Worm (Caenorhabditis elegans) whole organism, L3 larva: ENCODE results near the gene srlf-16.

Experiments used
- R02D3.7 ChIP-seq: fragments of 150-350 bp; optimal IDR thresholded peaks from 2 replicates; lab custom pipeline; 2014; ENCODE audit warnings: missing biosample characterization, missing genetic modification characterization
- ama-1 ChIP-seq: fragments of 150-350 bp; optimal IDR thresholded peaks from 2 replicates; lab custom pipeline; 2018
- ceh-16 ChIP-seq: sonication (generic microtip); optimal IDR thresholded peaks from 2 replicates; lab custom pipeline; 2017; ENCODE audit warnings: missing biosample characterization, missing genetic modification characterization
- ceh-82 ChIP-seq: fragments of 150-350 bp; optimal IDR thresholded peaks from 2 replicates; lab custom pipeline; 2014; ENCODE audit warnings: missing biosample characterization, missing genetic modification characterization
- ceh-9 ChIP-seq: sonication (generic microtip); optimal IDR thresholded peaks from 2 replicates; lab custom pipeline; 2018; ENCODE audit warnings: missing biosample characterization, missing genetic modification characterization
- egl-27 ChIP-seq: sonication (generic microtip); optimal IDR thresholded peaks from 4 replicates; lab custom pipeline; 2017; ENCODE audit warnings: missing biosample characterization, missing genetic modification reagents, missing genetic modification characterization
- egl-5 ChIP-seq: fragments of 150-350 bp; optimal IDR thresholded peaks from 2 replicates; lab custom pipeline; 2017; ENCODE audit warnings: missing biosample characterization, missing genetic modification reagents, missing genetic modification characterization, inconsistent platforms
- elt-1 ChIP-seq: fragments of 150-350 bp; optimal IDR thresholded peaks from 2 replicates; lab custom pipeline; 2014; ENCODE audit warnings: missing biosample characterization, missing genetic modification characterization
- elt-2 ChIP-seq: sonication (generic microtip); optimal IDR thresholded peaks from 2 replicates; lab custom pipeline; 2016; ENCODE audit warnings: missing genetic modification reagents, mild to moderate bottlenecking, missing genetic modification characterization, missing compliant biosample characterization
- elt-3 ChIP-seq, 3 experiments: fragments of 150-350 bp in 1 of 3; sonication (generic microtip) in 2 of 3; optimal IDR thresholded peaks; 2 replicates in 2 of 3; 4 replicates in 1 of 3; lab custom pipeline; 2014 to 2017; ENCODE audit warnings: missing biosample characterization in 3 of 3, missing genetic modification characterization in 3 of 3
- fkh-10 ChIP-seq: sonication (generic microtip); optimal IDR thresholded peaks from 2 replicates; lab custom pipeline; 2017; ENCODE audit warnings: missing biosample characterization, missing genetic modification reagents, missing genetic modification characterization
- fkh-2 ChIP-seq: fragments of 150-350 bp; optimal IDR thresholded peaks from 2 replicates; lab custom pipeline; 2014; ENCODE audit warnings: missing biosample characterization, missing genetic modification reagents, missing genetic modification characterization
- fos-1 ChIP-seq: fragments of 150-350 bp; optimal IDR thresholded peaks from 2 replicates; lab custom pipeline; 2014; ENCODE audit warnings: missing biosample characterization, missing genetic modification characterization
- jun-1 ChIP-seq: fragments of 150-350 bp; optimal IDR thresholded peaks from 2 replicates; lab custom pipeline; 2014; ENCODE audit warnings: missing biosample characterization, missing genetic modification reagents, missing genetic modification characterization
- lin-15B ChIP-seq: fragments of 150-350 bp; optimal IDR thresholded peaks from 2 replicates; lab custom pipeline; 2014; ENCODE audit warnings: missing biosample characterization, missing genetic modification characterization
- lin-39 ChIP-seq: fragments of 150-350 bp; optimal IDR thresholded peaks from 2 replicates; lab custom pipeline; 2018; ENCODE audit warnings: missing biosample characterization, missing genetic modification reagents, missing genetic modification characterization
- lsy-12 ChIP-seq: sonication (generic microtip); optimal IDR thresholded peaks from 2 replicates; lab custom pipeline; 2016; ENCODE audit warnings: mild to moderate bottlenecking, missing genetic modification characterization, missing compliant biosample characterization
- mdl-1 ChIP-seq: fragments of 150-350 bp; optimal IDR thresholded peaks from 2 replicates; lab custom pipeline; 2014; ENCODE audit warnings: missing biosample characterization, missing genetic modification characterization
- mml-1 ChIP-seq: fragments of 150-350 bp; sonication (generic microtip); optimal IDR thresholded peaks from 3 replicates; lab custom pipeline; 2014; ENCODE audit warnings: missing biosample characterization, missing genetic modification characterization
- nfya-1 ChIP-seq: sonication (generic microtip); optimal IDR thresholded peaks from 2 replicates; lab custom pipeline; 2017; ENCODE audit warnings: missing genetic modification characterization, mild to moderate bottlenecking, missing compliant biosample characterization, antibody characterized with exemption, moderate library complexity; ENCODE audit not compliant: insufficient read depth
- nhr-11 ChIP-seq: fragments of 150-350 bp; optimal IDR thresholded peaks from 2 replicates; lab custom pipeline; 2014; ENCODE audit warnings: missing biosample characterization, missing genetic modification characterization
- nhr-237 ChIP-seq: fragments of 150-350 bp; optimal IDR thresholded peaks from 2 replicates; lab custom pipeline; 2014; ENCODE audit warnings: missing biosample characterization, missing genetic modification characterization
- nhr-25 ChIP-seq: sonication (generic microtip); optimal IDR thresholded peaks from 2 replicates; lab custom pipeline; 2017; ENCODE audit warnings: missing biosample characterization, missing genetic modification characterization
- nhr-28 ChIP-seq: fragments of 150-350 bp; optimal IDR thresholded peaks from 2 replicates; lab custom pipeline; 2014; ENCODE audit warnings: missing biosample characterization, missing genetic modification characterization
- nhr-43 ChIP-seq: sonication (generic microtip); optimal IDR thresholded peaks from 2 replicates; lab custom pipeline; 2016; ENCODE audit warnings: mild to moderate bottlenecking, missing genetic modification characterization, missing compliant biosample characterization; ENCODE audit not compliant: poor library complexity, severe bottlenecking
- nhr-76 ChIP-seq: fragments of 150-350 bp; sonication (generic microtip); optimal IDR thresholded peaks from 5 replicates; lab custom pipeline; 2014; ENCODE audit warnings: missing biosample characterization, missing genetic modification characterization
- nhr-77 ChIP-seq: fragments of 150-350 bp; optimal IDR thresholded peaks from 2 replicates; lab custom pipeline; 2014; ENCODE audit warnings: missing biosample characterization, missing genetic modification characterization
- pha-4 ChIP-seq: fragments of 150-350 bp; optimal IDR thresholded peaks from 2 replicates; lab custom pipeline; 2014; ENCODE audit warnings: missing biosample characterization, missing genetic modification reagents, missing genetic modification characterization
- pqm-1 ChIP-seq: fragments of 150-350 bp; optimal IDR thresholded peaks from 2 replicates; lab custom pipeline; 2017; ENCODE audit warnings: missing biosample characterization, missing genetic modification characterization, inconsistent platforms
- sea-2 ChIP-seq: fragments of 150-350 bp; sonication (generic microtip); optimal IDR thresholded peaks from 4 replicates; lab custom pipeline; 2014; ENCODE audit warnings: missing biosample characterization, missing genetic modification reagents, missing genetic modification characterization
- skn-1 ChIP-seq: fragments of 150-350 bp; optimal IDR thresholded peaks from 2 replicates; lab custom pipeline; 2014; ENCODE audit warnings: missing biosample characterization, missing genetic modification characterization
- snpc-4 ChIP-seq: fragments of 150-350 bp; optimal IDR thresholded peaks from 2 replicates; lab custom pipeline; 2014; ENCODE audit warnings: missing biosample characterization, missing genetic modification characterization
- tbx-2 ChIP-seq: sonication (generic microtip); optimal IDR thresholded peaks from 2 replicates; lab custom pipeline; 2016; ENCODE audit warnings: mild to moderate bottlenecking, missing genetic modification characterization, missing compliant biosample characterization
- unc-39 ChIP-seq: sonication (generic microtip); optimal IDR thresholded peaks from 4 replicates; lab custom pipeline; 2017; ENCODE audit warnings: missing biosample characterization, missing genetic modification characterization
- unc-62 ChIP-seq: fragments of 150-350 bp; sonication (generic microtip); optimal IDR thresholded peaks from 4 replicates; lab custom pipeline; 2014; ENCODE audit warnings: missing biosample characterization, missing genetic modification reagents, missing genetic modification characterization
- zag-1 ChIP-seq: fragments of 150-350 bp; optimal IDR thresholded peaks from 2 replicates; lab custom pipeline; 2014; ENCODE audit warnings: missing biosample characterization, missing genetic modification characterization
- ztf-11 ChIP-seq: fragments of 150-350 bp; optimal IDR thresholded peaks from 2 replicates; lab custom pipeline; 2014; ENCODE audit warnings: missing biosample characterization, missing genetic modification characterization

srlf-16 gene

DNA sequence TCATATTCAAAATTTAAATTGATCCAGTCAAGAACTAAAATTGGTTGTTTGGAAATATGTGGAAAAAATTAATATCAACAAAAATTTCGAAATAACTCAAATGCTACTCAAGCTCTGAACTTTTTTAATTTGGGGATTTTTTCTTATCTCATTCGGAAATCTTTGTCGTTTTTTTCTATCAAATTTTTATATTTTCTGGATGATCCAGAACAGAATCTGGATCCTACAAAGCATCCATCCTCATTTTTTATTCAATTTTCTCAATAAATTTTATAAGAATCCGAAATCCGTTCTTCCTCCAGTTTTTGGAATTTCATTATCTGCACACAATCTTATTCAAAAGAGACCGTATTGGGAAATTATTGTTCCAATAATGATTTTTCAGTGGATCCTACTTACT is 16.3 kb downstream of the srlf-16 start, which contains the start of gene D1014.6:
Gene D1014.6, plus strand, starts transcription at position 301 of the 400 bp plus-strand sequence.
- TF ChIP-seq elt-3 (tag; optimal IDR thresholded peaks at IDR 0.05; lab: Kevin White, UChicago): no peak
- no peak for TF ChIP-seq egl-5 (tag; lab: Kevin White, UChicago)
- TF ChIP-seq ama-1 (lab: Kevin White, UChicago): no peak
- no peak for TF ChIP-seq zag-1
- TF ChIP-seq nhr-77 (tag; lab: Kevin White, UChicago): no peak
- no peak for TF ChIP-seq nhr-76 (tag; lab: Kevin White, UChicago)
- TF ChIP-seq nhr-11 (tag; lab: Kevin White, UChicago): no peak
- TF ChIP-seq mdl-1: no peak
- no peak for TF ChIP-seq unc-62
- no peak for TF ChIP-seq fkh-10
- no peak for TF ChIP-seq tbx-2 (tag; lab: Kevin White, UChicago)

DNA sequence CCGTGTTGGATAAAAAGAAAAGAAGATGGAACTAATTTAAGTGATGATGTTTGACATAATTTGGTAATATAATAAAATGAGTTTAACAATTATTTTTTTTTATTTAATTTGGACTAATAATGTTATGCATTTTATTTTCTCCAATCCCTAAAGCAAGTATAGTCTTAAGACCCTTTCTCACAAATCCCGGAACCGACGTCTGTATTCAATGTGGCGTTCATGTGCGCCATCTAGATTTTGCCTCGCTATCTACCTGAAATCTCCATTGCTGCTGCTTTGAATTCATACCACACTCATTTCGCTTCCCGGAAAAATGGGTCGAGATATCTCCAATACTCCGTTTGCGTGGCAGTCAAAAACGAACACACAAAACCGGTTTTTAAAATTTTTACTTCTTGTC is 18.8 kb downstream of the srlf-16 start, which contains the start of gene D1014.5:
Gene D1014.5, plus strand, starts transcription at position 301 of the 400 bp plus-strand sequence.
- no peak for TF ChIP-seq ztf-11 (tag; lab: Kevin White, UChicago)
- TF ChIP-seq nhr-237 (tag; lab: Kevin White, UChicago): no peak
- TF ChIP-seq pha-4 (tag; lab: Kevin White, UChicago): no peak
- TF ChIP-seq elt-1: no peak
- no peak for TF ChIP-seq ceh-82 (tag; lab: Kevin White, UChicago)
- TF ChIP-seq ceh-16 (tag; lab: Kevin White, UChicago): no peak
- no peak for TF ChIP-seq elt-3 (tag; optimal IDR thresholded peaks at IDR 0.05; lab: Kevin White, UChicago)
- TF ChIP-seq egl-27 (tag; lab: Kevin White, UChicago): no peak
- no peak for TF ChIP-seq fkh-10
- TF ChIP-seq, all 47 proteins: peak for 0

DNA sequence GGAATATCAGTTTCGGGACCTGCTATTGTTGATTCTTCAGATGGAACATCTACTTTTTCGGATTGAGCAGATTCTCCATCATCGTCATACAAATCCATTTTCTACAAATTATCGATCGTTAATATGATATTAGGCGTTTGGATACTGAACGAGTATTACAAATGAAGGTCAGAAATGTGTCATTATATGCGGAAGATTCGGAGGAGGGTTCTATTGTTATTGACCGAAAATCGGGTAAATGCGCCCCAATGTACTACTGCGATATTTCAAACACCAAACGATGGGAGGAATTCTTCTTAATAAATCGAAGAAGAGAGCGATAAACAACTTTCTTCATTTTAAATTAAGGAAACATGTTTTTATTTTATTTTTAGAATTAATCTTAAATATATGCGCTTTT is 24.7 kb downstream of the srlf-16 start, which contains the start of gene spr-1:
Gene spr-1, minus strand, starts transcription at position 101 of the 400 bp plus-strand sequence.
- TF ChIP-seq nhr-25 (tag; lab: Kevin White, UChicago): peak; percentile 40
- no peak for TF ChIP-seq nhr-28 (tag; lab: Kevin White, UChicago)

DNA sequence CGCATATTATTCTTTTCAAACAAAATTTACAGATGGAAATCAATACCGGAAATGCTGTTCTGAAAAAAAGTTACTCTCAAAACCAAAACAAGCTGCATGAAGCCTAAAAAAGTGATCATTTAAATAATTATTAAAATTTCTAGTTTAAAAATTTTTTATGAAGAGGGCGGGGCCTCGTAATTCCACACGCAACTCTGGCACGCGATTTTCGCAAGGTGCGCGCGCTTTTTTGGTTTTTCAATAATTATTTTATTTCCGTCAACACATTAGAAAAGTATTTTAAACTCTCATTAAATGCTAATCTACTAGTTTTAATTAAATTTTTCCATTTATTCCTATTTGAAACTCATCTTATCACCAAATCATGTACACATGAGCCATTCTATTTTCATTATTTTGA is 25.1 kb downstream of the srlf-16 start:
- peak; percentile 3 for TF ChIP-seq skn-1 (tag; lab: Kevin White, UChicago)
- no peak for TF ChIP-seq nhr-28 (tag; lab: Kevin White, UChicago)
- no peak for TF ChIP-seq tbx-2 (tag; lab: Kevin White, UChicago)
- no peak for TF ChIP-seq unc-39 (tag; lab: Kevin White, UChicago)
- TF ChIP-seq R02D3.7: peak; percentile 58
- no peak for TF ChIP-seq fos-1 (tag; lab: Kevin White, UChicago)
- TF ChIP-seq nhr-237 (tag; lab: Kevin White, UChicago): no peak
- TF ChIP-seq mml-1 (tag; lab: Kevin White, UChicago): no peak
- no peak for TF ChIP-seq snpc-4
- TF ChIP-seq jun-1 (tag; lab: Kevin White, UChicago): no peak
- no peak for TF ChIP-seq ceh-9 (tag; lab: Kevin White, UChicago)
- TF ChIP-seq nfya-1 (tag; lab: Kevin White, UChicago): no peak
- no peak for TF ChIP-seq fkh-2 (tag; lab: Kevin White, UChicago)
- TF ChIP-seq nhr-43 (tag; lab: Kevin White, UChicago): peak; percentile 3

DNA sequence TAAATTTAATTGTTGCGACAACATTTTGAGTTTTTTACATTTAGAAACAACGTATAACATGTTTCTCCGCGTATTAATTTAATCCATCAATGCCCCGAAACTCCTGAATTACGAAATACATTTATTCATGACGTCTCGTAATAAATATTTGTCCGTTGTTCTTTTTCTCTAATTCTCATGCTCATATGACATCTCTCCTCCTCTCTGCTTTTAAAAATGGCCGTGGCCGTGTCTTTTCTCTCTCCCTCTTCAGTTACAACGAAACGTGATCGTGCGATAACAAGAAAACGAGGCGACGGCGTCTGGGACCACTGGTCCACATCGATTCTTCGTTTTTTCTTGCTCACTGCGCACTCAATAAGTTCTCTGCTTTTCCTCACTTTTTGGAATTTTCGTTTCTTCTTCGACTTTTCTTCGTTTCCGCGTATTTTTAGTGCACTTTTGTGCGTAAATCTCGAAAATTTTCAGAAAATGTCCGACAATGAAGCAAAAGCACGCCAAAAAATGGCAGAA is 25.6 kb downstream of the srlf-16 start, which contains the start of gene snap-1:
Gene snap-1, plus strand, starts transcription at position 463 of the 513 bp plus-strand sequence.
- TF ChIP-seq ama-1 (lab: Kevin White, UChicago) (peak; percentile 23), lin-39 (tag; lab: Kevin White, UChicago) (peak; percentile 35), sea-2 (no peak), ceh-16 (tag; lab: Kevin White, UChicago) (no peak), ceh-9 (tag; lab: Kevin White, UChicago) (no peak), lsy-12 (tag; lab: Kevin White, UChicago) (no peak), R02D3.7 (no peak), lin-15B (tag; lab: Kevin White, UChicago) (peak; percentile 72), nhr-76 (tag; lab: Kevin White, UChicago) (no peak), nhr-28 (tag; lab: Kevin White, UChicago) (no peak), tbx-2 (tag; lab: Kevin White, UChicago) (no peak), jun-1 (tag; lab: Kevin White, UChicago) (no peak), zag-1 (no peak), nfya-1 (tag; lab: Kevin White, UChicago) (peak; percentile 74), nhr-25 (tag; lab: Kevin White, UChicago) (no peak), unc-39 (tag; lab: Kevin White, UChicago) (no peak), pqm-1 (tag; lab: Kevin White, UChicago) (peak; percentile 11), elt-1 (peak; percentile 5), pha-4 (tag; lab: Kevin White, UChicago) (peak; percentile 60), fkh-10 (no peak), snpc-4 (peak; percentile 65), nhr-11 (tag; lab: Kevin White, UChicago) (no peak), elt-2 (peak; percentile 5), mml-1 (tag; lab: Kevin White, UChicago) (no peak)
